Comparison of ENCODE assay signal across 1 fruit fly cellular context in the genomic region with DNA sequence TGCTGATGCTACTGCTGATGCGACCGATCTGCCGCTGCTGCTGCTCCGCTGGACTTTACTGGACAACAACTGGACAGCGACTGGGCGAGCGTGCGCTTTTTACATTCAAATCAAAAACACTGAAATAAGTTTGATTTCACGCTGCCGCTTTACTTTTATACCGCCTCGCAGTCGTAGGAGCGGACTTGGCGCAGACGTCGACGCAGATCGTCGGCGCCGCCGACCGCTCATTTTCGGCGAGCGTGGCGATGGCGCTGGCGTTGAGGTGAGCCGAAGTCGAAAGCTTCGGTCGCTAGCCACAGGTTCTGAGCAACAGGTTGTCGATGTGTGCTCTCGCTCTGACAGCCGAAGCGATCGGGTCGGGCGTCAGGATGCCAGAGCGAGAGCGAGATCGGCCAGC.
TF ChIP-seq lines count a peak whose summit lies in the region.

A gene (minus strand): TSS at position 131 of the 400 bp plus-strand sequence.

TF ChIP-seq in whole organism, embryonic, 481 proteins besides CTCF, POLR2A, EP300 and RAD21 (continued from another document):
- no peak for TF ChIP-seq CG11695 (GFP tag; IDR thresholded peaks at IDR 0.05; lab: Robert Waterston, UW)
- no peak for TF ChIP-seq CG4730 (GFP tag; IDR thresholded peaks at IDR 0.05; lab: Robert Waterston, UW)
- TF ChIP-seq CG10543 (GFP tag; optimal IDR thresholded peaks at IDR 0.05; lab: Kevin White, UChicago): peak; percentile 27
- peak; percentile 18; the same call in 1 of the 2 replicates for TF ChIP-seq vvl (GFP tag; IDR thresholded peaks at IDR 0.05; lab: Robert Waterston, UW)
- TF ChIP-seq kah (GFP tag; optimal IDR thresholded peaks at IDR 0.05; lab: Kevin White, UChicago): peak; percentile 65
- no peak for TF ChIP-seq zf30C (GFP tag; optimal IDR thresholded peaks at IDR 0.05; lab: Kevin White, UChicago)
- peak; percentile 32 for TF ChIP-seq Jarid2 (GFP tag; optimal IDR thresholded peaks at IDR 0.05; lab: Kevin White, UChicago)
- peak; percentile 21 for TF ChIP-seq nom (GFP tag; optimal IDR thresholded peaks at IDR 0.05; lab: Kevin White, UChicago)
- TF ChIP-seq NFAT (GFP tag; IDR thresholded peaks at IDR 0.05; lab: Robert Waterston, UW): 0 out of 2 replicates have a peak, but pooled peaks have one; percentile 14
- TF ChIP-seq Med (GFP tag; lab: Kevin White, UChicago): peak; percentile 83
- TF ChIP-seq gro (GFP tag; optimal IDR thresholded peaks at IDR 0.05; lab: Kevin White, UChicago): no peak
- no peak for TF ChIP-seq ewg (GFP tag; optimal IDR thresholded peaks at IDR 0.05; lab: Kevin White, UChicago)
- 0 out of 3 replicates have a peak, but pooled peaks have one; percentile 6 for TF ChIP-seq sr (GFP tag; IDR thresholded peaks at IDR 0.05; lab: Robert Waterston, UW)
- TF ChIP-seq chinmo (GFP tag; IDR thresholded peaks at IDR 0.05; lab: Robert Waterston, UW; ENCODE audit: partially characterized antibody): 0 out of 4 replicates have a peak, but pooled peaks have one; percentile 44
- no peak for TF ChIP-seq E2f2 (GFP tag; IDR thresholded peaks at IDR 0.05; lab: Robert Waterston, UW)
- TF ChIP-seq CG6854 (GFP tag; optimal IDR thresholded peaks at IDR 0.05; lab: Kevin White, UChicago): peak; percentile 19
TF ChIP-seq in whole organism, embryonic: peak in this region for 27.
